Fruit fly (Drosophila melanogaster) whole organism, wandering third instar larva: ENCODE measurements around the gene Klc.

Experiments used
- Abd-B ChIP-seq: fragments of >200 bp; optimal IDR thresholded peaks from 2 replicates; lab custom pipeline; 2017; ENCODE audit warnings: missing biosample characterization, missing genetic modification characterization
- CG32264 ChIP-seq: fragments of 200-800 bp; sonication (Bioruptor generic); optimal IDR thresholded peaks from 2 replicates; lab custom pipeline; 2016; ENCODE audit warnings: missing biosample characterization, missing genetic modification characterization
- CG9705 ChIP-seq: fragments of 200-800 bp; sonication (Bioruptor generic); optimal IDR thresholded peaks from 2 replicates; lab custom pipeline; 2018; ENCODE audit warnings: missing biosample characterization, mild to moderate bottlenecking, missing genetic modification characterization
- Dfd ChIP-seq: fragments of >200 bp; optimal IDR thresholded peaks from 2 replicates; lab custom pipeline; 2017; ENCODE audit warnings: missing biosample characterization, missing genetic modification characterization
- Dif ChIP-seq: fragments of 200-275, 200-300 bp; sonication (Bioruptor generic); optimal IDR thresholded peaks from 2 replicates; lab custom pipeline; 2018; ENCODE audit warnings: missing biosample characterization, missing genetic modification characterization; ENCODE audit not compliant: partially characterized antibody
- GATAd ChIP-seq: sonication (Bioruptor generic); optimal IDR thresholded peaks from 2 replicates; lab custom pipeline; 2016; ENCODE audit warnings: missing biosample characterization, missing genetic modification characterization
- HLH106 ChIP-seq: fragments of 200-800 bp; optimal IDR thresholded peaks from 3 replicates; lab custom pipeline; 2019; ENCODE audit warnings: missing biosample characterization, mild to moderate bottlenecking, missing genetic modification characterization, moderate library complexity
- Hnf4 ChIP-seq: fragments of 200-800 bp; sonication (Bioruptor generic); optimal IDR thresholded peaks from 2 replicates; lab custom pipeline; 2016; ENCODE audit warnings: missing biosample characterization, mild to moderate bottlenecking, missing genetic modification characterization
- Hr78 ChIP-seq: fragments of >200 bp; optimal IDR thresholded peaks from 2 replicates; lab custom pipeline; 2017; ENCODE audit warnings: missing biosample characterization, missing genetic modification characterization
- Hr83 ChIP-seq: fragments of 200-300 bp; sonication (Bioruptor generic); optimal IDR thresholded peaks from 2 replicates; lab custom pipeline; 2016; ENCODE audit warnings: missing biosample characterization, mild to moderate bottlenecking, missing genetic modification characterization, moderate library complexity; ENCODE audit not compliant: poor library complexity, severe bottlenecking
- Jra ChIP-seq: sonication (Bioruptor generic); optimal IDR thresholded peaks from 2 replicates; lab custom pipeline; 2016; ENCODE audit warnings: missing biosample characterization, missing genetic modification characterization
- Mio ChIP-seq: sonication (Bioruptor generic); optimal IDR thresholded peaks from 2 replicates; lab custom pipeline; 2016; ENCODE audit warnings: missing biosample characterization, missing genetic modification characterization
- Myc ChIP-seq: fragments of >200 bp; optimal IDR thresholded peaks from 2 replicates; lab custom pipeline; 2017
- N ChIP-seq: fragments of >200 bp; optimal IDR thresholded peaks from 2 replicates; lab custom pipeline; 2018; ENCODE audit warnings: missing biosample characterization, missing external identifiers, missing genetic modification characterization
- OdsH ChIP-seq: fragments of 200-800 bp; sonication (Bioruptor generic); optimal IDR thresholded peaks from 2 replicates; lab custom pipeline; 2016; ENCODE audit warnings: missing biosample characterization, mild to moderate bottlenecking, missing genetic modification characterization
- Rel ChIP-seq, 2 experiments: fragments of 200-800 bp; sonication (Bioruptor generic) in 1 of 2; optimal IDR thresholded peaks; 2 replicates in 1 of 2; 3 replicates in 1 of 2; lab custom pipeline; 2016 to 2019; ENCODE audit warnings: mild to moderate bottlenecking in 2 of 2, missing biosample characterization in 2 of 2, missing genetic modification characterization in 2 of 2, moderate library complexity in 1 of 2
- Sp1 ChIP-seq: fragments of 200-800 bp; sonication (Bioruptor generic); optimal IDR thresholded peaks from 3 replicates; lab custom pipeline; 2019; ENCODE audit warnings: missing biosample characterization, mild to moderate bottlenecking, missing genetic modification characterization, moderate library complexity
- Vsx2 ChIP-seq: fragments of 200-300, 225-300 bp; sonication (Bioruptor generic); optimal IDR thresholded peaks from 2 replicates; lab custom pipeline; 2018; ENCODE audit warnings: missing biosample characterization, missing genetic modification characterization; ENCODE audit not compliant: partially characterized antibody
- br ChIP-seq: fragments of 200-800 bp; sonication (Bioruptor generic); optimal IDR thresholded peaks from 2 replicates; lab custom pipeline; 2016; ENCODE audit warnings: missing biosample characterization, missing genetic modification characterization
- brk ChIP-seq: fragments of 200-800 bp; sonication (Bioruptor generic); optimal IDR thresholded peaks from 2 replicates; lab custom pipeline; 2016; ENCODE audit warnings: missing biosample characterization, mild to moderate bottlenecking, missing genetic modification characterization
- dl ChIP-seq, 2 experiments: fragments of 175-275, 200-275 bp in 1 of 2; fragments of 200-275 bp in 1 of 2; sonication (Bioruptor generic); optimal IDR thresholded peaks; lab custom pipeline; 2018; ENCODE audit warnings: mild to moderate bottlenecking in 2 of 2, missing biosample characterization in 2 of 2, missing genetic modification characterization in 2 of 2, moderate library complexity in 2 of 2; ENCODE audit not compliant: partially characterized antibody in 2 of 2, insufficient read depth in 1 of 2
- dsf ChIP-seq: sonication (Bioruptor generic); optimal IDR thresholded peaks from 2 replicates; lab custom pipeline; 2016; ENCODE audit warnings: missing biosample characterization, missing genetic modification characterization, borderline replicate concordance
- ey ChIP-seq: fragments of 200-800 bp; sonication (Bioruptor generic); optimal IDR thresholded peaks from 2 replicates; lab custom pipeline; 2016; ENCODE audit warnings: missing biosample characterization, missing genetic modification characterization
- foxo ChIP-seq, 2 experiments: fragments of 200-800 bp; sonication (Bioruptor generic); optimal IDR thresholded peaks; 2 replicates in 1 of 2; 3 replicates in 1 of 2; lab custom pipeline; 2016 to 2017; ENCODE audit warnings: missing biosample characterization in 2 of 2, missing genetic modification characterization in 2 of 2
- fru ChIP-seq: fragments of 200-800 bp; sonication (Bioruptor generic); optimal IDR thresholded peaks from 3 replicates; lab custom pipeline; 2016; ENCODE audit warnings: missing biosample characterization, mild to moderate bottlenecking, missing genetic modification characterization
- h ChIP-seq: fragments of 200-800 bp; sonication (Bioruptor generic); optimal IDR thresholded peaks from 3 replicates; lab custom pipeline; 2016; ENCODE audit warnings: missing biosample characterization, mild to moderate bottlenecking, missing genetic modification characterization
- lola ChIP-seq: fragments of >200 bp; optimal IDR thresholded peaks from 2 replicates; lab custom pipeline; 2017; ENCODE audit warnings: missing biosample characterization, missing genetic modification characterization
- pan ChIP-seq: fragments of >200 bp; optimal IDR thresholded peaks from 2 replicates; lab custom pipeline; 2017
- psq ChIP-seq: fragments of 200-800 bp; sonication (Bioruptor generic); optimal IDR thresholded peaks from 3 replicates; lab custom pipeline; 2017; ENCODE audit warnings: missing biosample characterization, mild to moderate bottlenecking, missing genetic modification characterization, moderate library complexity
- rgr ChIP-seq: fragments of 200-800 bp; sonication (Bioruptor generic); optimal IDR thresholded peaks from 3 replicates; lab custom pipeline; 2016; ENCODE audit warnings: missing biosample characterization, mild to moderate bottlenecking, missing genetic modification characterization
- sv ChIP-seq: fragments of 200-800 bp; sonication (Bioruptor generic); optimal IDR thresholded peaks from 3 replicates; lab custom pipeline; 2016; ENCODE audit warnings: missing biosample characterization, missing genetic modification characterization
- tai ChIP-seq: sonication (Bioruptor generic); optimal IDR thresholded peaks from 2 replicates; lab custom pipeline; 2016; ENCODE audit warnings: missing biosample characterization, missing genetic modification characterization
- usp ChIP-seq: fragments of >200 bp; optimal IDR thresholded peaks from 2 replicates; lab custom pipeline; 2017; ENCODE audit warnings: missing biosample characterization, missing genetic modification characterization
- woc ChIP-seq: sonication (Bioruptor generic); optimal IDR thresholded peaks from 2 replicates; lab custom pipeline; 2016; ENCODE audit warnings: missing biosample characterization, mild to moderate bottlenecking, missing genetic modification characterization

Klc gene

dm6 chr3L:12754769-12755189 is 4.9 kb upstream of the Klc start, which contains the start of the genes CG10973 and Vps13D:
Gene CG10973 (minus strand): TSS chr3L:12754774.
Gene Vps13D (plus strand): TSS chr3L:12755049.
- TF ChIP-seq rgr (no peak), tai (GFP tag; lab: Kevin White, UChicago) (peak; percentile 41), Hr83 (GFP tag; lab: Kevin White, UChicago) (no peak), GATAd (no peak), CG32264 (no peak), ey (GFP tag; lab: Kevin White, UChicago) (no peak), Hr78 (GFP tag; lab: Kevin White, UChicago) (no peak), OdsH (GFP tag; lab: Kevin White, UChicago) (no peak), Rel (GFP tag; optimal IDR thresholded peaks at IDR 0.05; lab: Kevin White, UChicago) (no peak), Rel (tag; optimal IDR thresholded peaks at IDR 0.05; lab: Kevin White, UChicago) (no peak), N (GFP tag; lab: Kevin White, UChicago) (no peak), psq (GFP tag; lab: Kevin White, UChicago) (no peak), CG9705 (GFP tag; lab: Kevin White, UChicago) (no peak), woc (no peak), Abd-B (GFP tag; lab: Kevin White, UChicago) (no peak), Sp1 (GFP tag; lab: Kevin White, UChicago) (no peak), foxo (GFP tag; optimal IDR thresholded peaks at IDR 0.05; lab: Kevin White, UChicago) (no peak), Mio (no peak), Hnf4 (GFP tag; lab: Kevin White, UChicago) (peak; percentile 35), Jra (GFP tag; lab: Kevin White, UChicago) (peak; percentile 16), Dif (GFP tag; lab: Kevin White, UChicago) (peak; percentile 99), dl (GFP tag; optimal IDR thresholded peaks at IDR 0.05; lab: Kevin White, UChicago; ENCODE audit: insufficient read depth in 1 of 2, partially characterized antibody in 2 of 2) (peak; percentile 75 to 90), Vsx2 (GFP tag; lab: Kevin White, UChicago) (peak; percentile 99), HLH106 (no peak), pan (lab: Kevin White, UChicago) (no peak), fru (GFP tag; lab: Kevin White, UChicago) (no peak), dsf (GFP tag; lab: Kevin White, UChicago) (no peak), Dfd (no peak), usp (GFP tag; lab: Kevin White, UChicago) (no peak), Myc (lab: Kevin White, UChicago) (no peak), brk (GFP tag; lab: Kevin White, UChicago) (peak; percentile 79), h (no peak), br (no peak), sv (peak; percentile 49)
- TF ChIP-seq, all 38 proteins: peak for 8

- TF ChIP-seq usp (GFP tag; lab: Kevin White, UChicago) (no peak), rgr (no peak), Dif (GFP tag; lab: Kevin White, UChicago) (no peak), Mio (no peak), lola (GFP tag; lab: Kevin White, UChicago) (no peak), woc (no peak), h (no peak), dsf (GFP tag; lab: Kevin White, UChicago) (no peak), br (no peak), Rel (GFP tag; optimal IDR thresholded peaks at IDR 0.05; lab: Kevin White, UChicago) (no peak), Rel (tag; optimal IDR thresholded peaks at IDR 0.05; lab: Kevin White, UChicago) (no peak), Vsx2 (GFP tag; lab: Kevin White, UChicago) (no peak)
These were observed 917 bp downstream of the Klc start for dm6 chr3L:12748711-12749566.

- no peak for TF ChIP-seq woc
- no peak for TF ChIP-seq h
- no peak for TF ChIP-seq Abd-B (GFP tag; lab: Kevin White, UChicago)
- TF ChIP-seq usp (GFP tag; lab: Kevin White, UChicago) = no peak
- no peak for TF ChIP-seq Myc (lab: Kevin White, UChicago)
- TF ChIP-seq N (GFP tag; lab: Kevin White, UChicago) = no peak
These were observed 3.6 kb downstream of the Klc start for dm6 chr3L:12746241-12746640.
